Worm (Caenorhabditis elegans): ENCODE data around the gene idi-1.

DNA sequence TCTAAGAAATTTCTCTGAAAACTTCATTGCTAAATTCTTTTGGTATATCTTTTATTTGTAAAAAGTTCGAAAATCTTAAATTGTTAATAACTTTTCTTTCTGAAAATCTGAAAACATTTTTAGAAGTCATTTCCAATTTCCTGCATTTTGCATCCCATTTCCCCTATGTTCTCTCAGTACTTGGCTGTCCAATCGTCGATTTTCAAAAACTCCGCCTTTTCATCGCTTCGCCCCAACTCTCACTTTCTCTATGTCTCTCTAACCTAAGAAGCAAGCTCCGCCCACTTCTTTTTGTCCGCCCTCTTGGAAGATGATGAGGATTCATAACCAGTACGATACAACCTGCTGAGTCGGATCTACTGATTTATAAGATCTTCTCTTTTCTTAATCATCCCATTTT lies 26.4 kb upstream of the idi-1 start:
- TF ChIP-seq fos-1 (tag; optimal IDR thresholded peaks at IDR 0.05) (no peak), nhr-77 (tag; optimal IDR thresholded peaks at IDR 0.05) (no peak), unc-62 (GFP tag; optimal IDR thresholded peaks at IDR 0.05) (no peak), zag-1 (tag; optimal IDR thresholded peaks at IDR 0.05) (no peak), F13H6.1 (tag; optimal IDR thresholded peaks at IDR 0.05) (no peak), ZK546.5 (tag; optimal IDR thresholded peaks at IDR 0.05) (no peak), nhr-237 (tag; optimal IDR thresholded peaks at IDR 0.05) (no peak), sma-3 (GFP tag; optimal IDR thresholded peaks at IDR 0.05) (no peak)
